Fruit fly (Drosophila melanogaster) whole organism, embryonic: Measurements from ENCODE around the gene CG9393.
A peak's percentile ranks its signal among the peaks of the same experiment; 100 is the strongest.

Experiments used
- Bteb2 ChIP-seq: fragments of 200-800 bp; sonication (Bioruptor generic); optimal IDR thresholded peaks from 2 replicates; lab custom pipeline; 2016; ENCODE audit warnings: missing biosample characterization, missing genetic modification characterization
- CG10565 ChIP-seq: fragments of 200-800 bp; sonication (Bioruptor generic); optimal IDR thresholded peaks from 3 replicates; lab custom pipeline; 2016; ENCODE audit warnings: missing biosample characterization, mild to moderate bottlenecking, missing genetic modification characterization
- CG12104 ChIP-seq: fragments of 200-800 bp; sonication (Bioruptor generic); optimal IDR thresholded peaks from 3 replicates; lab custom pipeline; 2016; ENCODE audit warnings: missing biosample characterization, missing genetic modification characterization
- CG12236 ChIP-seq: fragments of 200-800 bp; sonication (Bioruptor generic); optimal IDR thresholded peaks from 2 replicates; lab custom pipeline; 2016; ENCODE audit warnings: missing biosample characterization, missing genetic modification characterization
- CG14710 ChIP-seq: fragments of 200-800 bp; sonication (Bioruptor generic); optimal IDR thresholded peaks from 3 replicates; lab custom pipeline; 2019; ENCODE audit warnings: missing biosample characterization, mild to moderate bottlenecking, missing genetic modification characterization, moderate library complexity
- CG15073 ChIP-seq: fragments of 200-800 bp; sonication (Bioruptor generic); optimal IDR thresholded peaks from 2 replicates; lab custom pipeline; 2016; ENCODE audit warnings: missing biosample characterization, missing genetic modification characterization
- CG15696 ChIP-seq: fragments of 200-800 bp; sonication (Bioruptor generic); optimal IDR thresholded peaks from 2 replicates; lab custom pipeline; 2019; ENCODE audit warnings: missing biosample characterization, mild to moderate bottlenecking, missing genetic modification characterization, moderate library complexity
- CG32767 ChIP-seq: fragments of 200-800 bp; sonication (Bioruptor generic); IDR thresholded peaks from 2 replicates; pipeline ENCODE4 v1.3.6; 2022; ENCODE audit warnings: missing biosample characterization, missing genetic modification characterization
- CG33213 ChIP-seq: fragments of 200-800 bp; sonication (Bioruptor generic); optimal IDR thresholded peaks from 3 replicates; lab custom pipeline; 2016; ENCODE audit warnings: missing biosample characterization, missing genetic modification characterization
- CG34422 ChIP-seq: fragments of 200-800 bp; sonication (Bioruptor generic); IDR thresholded peaks from 3 replicates; pipeline ENCODE4 v1.3.6; 2022; ENCODE audit warnings: missing biosample characterization, missing genetic modification characterization
- CG3838 ChIP-seq: fragments of 200-800 bp; sonication (Bioruptor generic); optimal IDR thresholded peaks from 3 replicates; lab custom pipeline; 2016; ENCODE audit warnings: missing biosample characterization, missing genetic modification characterization
- CG4328 ChIP-seq: fragments of 200-800 bp; sonication (Bioruptor generic); optimal IDR thresholded peaks from 3 replicates; lab custom pipeline; 2017; ENCODE audit warnings: missing biosample characterization, missing genetic modification reagents, missing genetic modification characterization
- CG4360 ChIP-seq: fragments of 200-800 bp; sonication (Bioruptor generic); IDR thresholded peaks from 2 replicates; pipeline ENCODE4 v1.3.6; 2022; ENCODE audit warnings: missing biosample characterization, missing genetic modification characterization
- CG43689 ChIP-seq: fragments of 200-800 bp; sonication (Bioruptor generic); IDR thresholded peaks from 2 replicates; pipeline ENCODE4 v1.3.6; 2022; ENCODE audit warnings: missing biosample characterization, missing genetic modification characterization
- CG4617 ChIP-seq: fragments of 200-800 bp; sonication (Bioruptor generic); optimal IDR thresholded peaks from 3 replicates; lab custom pipeline; 2016; ENCODE audit warnings: missing biosample characterization, missing genetic modification characterization, borderline replicate concordance
- CG7372 ChIP-seq: fragments of 200-800 bp; sonication (Bioruptor generic); IDR thresholded peaks from 2 replicates; pipeline ENCODE4 v1.3.6; 2022; ENCODE audit warnings: missing biosample characterization, missing genetic modification characterization
- CG9817 ChIP-seq: fragments of 200-800 bp; sonication (Bioruptor generic); optimal IDR thresholded peaks from 2 replicates; lab custom pipeline; 2018; ENCODE audit warnings: missing biosample characterization, mild to moderate bottlenecking, missing genetic modification characterization, moderate library complexity
- CG9876 ChIP-seq: fragments of 200-800 bp; sonication (Bioruptor generic); optimal IDR thresholded peaks from 2 replicates; lab custom pipeline; 2016; ENCODE audit warnings: missing biosample characterization, missing genetic modification characterization
- Elba2 ChIP-seq: fragments of 200-800 bp; sonication (Bioruptor generic); optimal IDR thresholded peaks from 3 replicates; lab custom pipeline; 2016; ENCODE audit warnings: missing biosample characterization, missing genetic modification characterization
- Ets65A ChIP-seq: fragments of 200-800 bp; sonication (Bioruptor generic); peaks from one replicate; lab custom pipeline; 2016; ENCODE audit warnings: missing biosample characterization, missing genetic modification characterization
- Hr51 ChIP-seq, 2 experiments: fragments of 200-800 bp; sonication (Bioruptor generic); optimal IDR thresholded peaks; 2 replicates in 1 of 2; 3 replicates in 1 of 2; lab custom pipeline; 2016 to 2018; ENCODE audit warnings: missing biosample characterization in 2 of 2, missing genetic modification characterization in 2 of 2, mild to moderate bottlenecking in 1 of 2, moderate library complexity in 1 of 2
- Hr78 ChIP-seq, 2 experiments: fragments of 200-800 bp in 1 of 2; fragments of >200 bp in 1 of 2; sonication (Bioruptor generic) in 1 of 2; optimal IDR thresholded peaks; 2 replicates each; lab custom pipeline; 2017 to 2019; ENCODE audit warnings: missing biosample characterization in 2 of 2, missing genetic modification characterization in 2 of 2, mild to moderate bottlenecking in 1 of 2, moderate library complexity in 1 of 2
- MBD-R2 ChIP-seq: fragments of 200-800 bp; sonication (Bioruptor generic); IDR thresholded peaks from 2 replicates; pipeline ENCODE4 v1.3.6; 2022; ENCODE audit warnings: missing biosample characterization, missing genetic modification characterization
- Ptx1 ChIP-seq: fragments of 200-800 bp; sonication (Bioruptor generic); IDR thresholded peaks from 2 replicates; pipeline ENCODE4 v1.3.6; 2022; ENCODE audit warnings: missing biosample characterization, missing genetic modification characterization
- Side ChIP-seq: fragments of 200-800 bp; sonication (Bioruptor generic); optimal IDR thresholded peaks from 2 replicates; lab custom pipeline; 2016; ENCODE audit warnings: missing biosample characterization, missing genetic modification characterization
- Sox102F ChIP-seq: fragments of 200-800 bp; sonication (Bioruptor generic); optimal IDR thresholded peaks from 2 replicates; lab custom pipeline; 2018; ENCODE audit warnings: missing biosample characterization, mild to moderate bottlenecking, missing genetic modification characterization, moderate library complexity
- Trl ChIP-seq, 3 experiments: fragments of >200 bp in 2 of 3; fragments of 200-800 bp in 1 of 3; sonication (Bioruptor generic) in 1 of 3; optimal IDR thresholded peaks; 2 replicates in 1 of 3; 3 replicates in 2 of 3; lab custom pipeline; 2016 to 2017; ENCODE audit warnings: missing biosample characterization in 1 of 3, missing genetic modification characterization in 1 of 3
- Usf ChIP-seq: fragments of 200-800 bp; sonication (Bioruptor generic); optimal IDR thresholded peaks from 2 replicates; lab custom pipeline; 2017; ENCODE audit warnings: missing genotype, missing biosample characterization, missing genetic modification characterization
- croc ChIP-seq: fragments of 200-800 bp; sonication (Bioruptor generic); conservative IDR thresholded peaks from 3 replicates; pipeline ENCODE4 v1.3.6; 2022; ENCODE audit warnings: missing biosample characterization, missing genetic modification characterization
- esg ChIP-seq: fragments of 200-800 bp; sonication (Bioruptor generic); conservative IDR thresholded peaks from 2 replicates; pipeline ENCODE4 v1.3.6; 2022; ENCODE audit warnings: missing biosample characterization, missing genetic modification characterization
- fd96Cb ChIP-seq: fragments of 200-800 bp; sonication (Bioruptor generic); optimal IDR thresholded peaks from 2 replicates; lab custom pipeline; 2018; ENCODE audit warnings: missing biosample characterization, mild to moderate bottlenecking, missing genetic modification characterization, moderate library complexity
- gcm ChIP-seq: fragments of 200-800 bp; sonication (Bioruptor generic); optimal IDR thresholded peaks from 2 replicates; lab custom pipeline; 2019; ENCODE audit warnings: missing biosample characterization, mild to moderate bottlenecking, missing genetic modification characterization, moderate library complexity
- ham ChIP-seq: fragments of 200-800 bp; sonication (Bioruptor generic); IDR thresholded peaks from 2 replicates; pipeline ENCODE4 v1.3.6; 2022; ENCODE audit warnings: missing biosample characterization, missing genetic modification characterization
- hbn ChIP-seq: fragments of 200-800 bp; sonication (Bioruptor generic); IDR thresholded peaks from 2 replicates; pipeline ENCODE4 v1.3.6; 2022; ENCODE audit warnings: missing biosample characterization, missing genetic modification characterization; ENCODE audit not compliant: partially characterized antibody
- kni ChIP-seq: fragments of 200-800 bp; sonication (Bioruptor generic); optimal IDR thresholded peaks from 3 replicates; lab custom pipeline; 2017; ENCODE audit warnings: mild to moderate bottlenecking, missing biosample characterization, missing genetic modification reagents, missing genetic modification characterization
- lbe ChIP-seq: fragments of 200-800 bp; sonication (Bioruptor generic); optimal IDR thresholded peaks from 2 replicates; lab custom pipeline; 2016; ENCODE audit warnings: missing biosample characterization, mild to moderate bottlenecking, missing genetic modification characterization
- lmd ChIP-seq: fragments of 200-800 bp; sonication (Bioruptor generic); IDR thresholded peaks from 2 replicates; pipeline ENCODE4 v1.3.6; 2022; ENCODE audit warnings: missing biosample characterization, missing genetic modification characterization
- maf-S ChIP-seq: fragments of 200-800 bp; sonication (Bioruptor generic); optimal IDR thresholded peaks from 2 replicates; lab custom pipeline; 2016; ENCODE audit warnings: missing biosample characterization, missing genetic modification characterization
- pita ChIP-seq: fragments of 200-800 bp; sonication (Bioruptor generic); optimal IDR thresholded peaks from 2 replicates; lab custom pipeline; 2017; ENCODE audit warnings: missing biosample characterization, mild to moderate bottlenecking, missing genetic modification characterization
- prd ChIP-seq, 3 experiments: fragments of >200 bp in 2 of 3; fragments of 200-800 bp in 1 of 3; sonication (Bioruptor generic) in 1 of 3; optimal IDR thresholded peaks in 2 of 3; IDR thresholded peaks in 1 of 3; 2 replicates in 2 of 3; 3 replicates in 1 of 3; pipeline versions ENCODE4 v1.3.6 to Lab custom; 2017 to 2022; ENCODE audit warnings: missing biosample characterization in 1 of 3, missing genetic modification characterization in 1 of 3
- repo ChIP-seq: fragments of 200-800 bp; sonication (Bioruptor generic); optimal IDR thresholded peaks from 2 replicates; lab custom pipeline; 2016; ENCODE audit warnings: missing biosample characterization, missing genetic modification characterization
- row ChIP-seq: fragments of 200-800 bp; sonication (Bioruptor generic); IDR thresholded peaks from 3 replicates; pipeline ENCODE4 v1.3.6; 2022; ENCODE audit warnings: missing biosample characterization, missing genetic modification characterization
- salm ChIP-seq: fragments of 200-800 bp; sonication (Bioruptor generic); optimal IDR thresholded peaks from 2 replicates; lab custom pipeline; 2018; ENCODE audit warnings: missing biosample characterization, mild to moderate bottlenecking, missing genetic modification characterization
- shn ChIP-seq: fragments of 200-800 bp; sonication (Bioruptor generic); optimal IDR thresholded peaks from 3 replicates; lab custom pipeline; 2016; ENCODE audit warnings: missing biosample characterization, missing genetic modification characterization
- sob ChIP-seq: fragments of 200-800 bp; sonication (Bioruptor generic); IDR thresholded peaks from 2 replicates; pipeline ENCODE4 v1.3.6; 2022; ENCODE audit warnings: missing biosample characterization, missing genetic modification characterization
- twi ChIP-seq: fragments of 200-800 bp; optimal IDR thresholded peaks from 2 replicates; lab custom pipeline; 2019; ENCODE audit warnings: missing biosample characterization, mild to moderate bottlenecking, missing genetic modification characterization, moderate library complexity
- unpg ChIP-seq: fragments of 200-800 bp; sonication (Bioruptor generic); optimal IDR thresholded peaks from 3 replicates; lab custom pipeline; 2018; ENCODE audit warnings: missing biosample characterization, mild to moderate bottlenecking, missing genetic modification characterization, moderate library complexity
- vfl ChIP-seq: fragments of 200-800 bp; sonication (Bioruptor generic); optimal IDR thresholded peaks from 2 replicates; lab custom pipeline; 2016; ENCODE audit warnings: missing biosample characterization, missing genetic modification characterization
- vvl ChIP-seq: fragments of 200-800 bp; sonication (Bioruptor generic); IDR thresholded peaks from 2 replicates; pipeline ENCODE4 v1.3.6; 2022; ENCODE audit warnings: missing biosample characterization, missing genetic modification characterization

Gene CG9393

dm6 chr3R:9559413-9560014, 4.0 kb downstream of the CG9393 start, which contains the start of the genes AP-1mu and MBD-like (continued):
- TF ChIP-seq Hr51 (GFP tag; optimal IDR thresholded peaks at IDR 0.05; lab: Kevin White, UChicago): peak in 1 of 2 experiments; percentile 65
- peak; percentile 39 for TF ChIP-seq Side
- peak; percentile 60 for TF ChIP-seq CG9817
- peak; percentile 26 for TF ChIP-seq fd96Cb
- TF ChIP-seq Sox102F (GFP tag; lab: Kevin White, UChicago): no peak
- TF ChIP-seq CG15696 (tag; lab: Kevin White, UChicago): peak; percentile 57
- TF ChIP-seq Ptx1 (GFP tag; lab: Robert Waterston, UW): peak; percentile 83
- TF ChIP-seq sob (GFP tag; lab: Robert Waterston, UW): peak; percentile 60
- peak; percentile 22 for TF ChIP-seq vfl (GFP tag; lab: Kevin White, UChicago)
- no peak for TF ChIP-seq CG15073 (GFP tag; lab: Kevin White, UChicago)
- peak; percentile 81 for TF ChIP-seq CG14710 (tag; lab: Kevin White, UChicago)
- TF ChIP-seq Elba2 (GFP tag; lab: Kevin White, UChicago): peak; percentile 99
- TF ChIP-seq MBD-R2: peak; percentile 81
- peak; percentile 10 for TF ChIP-seq kni (GFP tag; lab: Kevin White, UChicago)
- TF ChIP-seq Ets65A (GFP tag; lab: Kevin White, UChicago): peak; percentile 95
- peak; percentile 21 for TF ChIP-seq CG4328 (GFP tag; lab: Kevin White, UChicago)
- peak; percentile 49 for TF ChIP-seq hbn
- peak; percentile 66 for TF ChIP-seq unpg
- TF ChIP-seq ham: no peak
- TF ChIP-seq CG34422 (GFP tag; lab: Robert Waterston, UW): peak; percentile 59; the same call in 1 of the 3 replicates
- no peak for TF ChIP-seq prd (optimal IDR thresholded peaks at IDR 0.05; lab: Kevin White, UChicago)
- TF ChIP-seq prd (GFP tag; IDR thresholded peaks at IDR 0.05; lab: Robert Waterston, UW): peak; percentile 77
- no peak for TF ChIP-seq CG43689 (GFP tag; lab: Robert Waterston, UW)
- peak; percentile 60 for TF ChIP-seq lbe (GFP tag; lab: Kevin White, UChicago)
- TF ChIP-seq gcm (GFP tag; lab: Kevin White, UChicago): peak; percentile 38
- TF ChIP-seq CG32767 (GFP tag; lab: Robert Waterston, UW): 0 out of 2 replicates have a peak, but pooled peaks have one; percentile 45
- TF ChIP-seq vvl: peak; percentile 75
- TF ChIP-seq shn: peak; percentile 47
- no peak for TF ChIP-seq repo (GFP tag; lab: Kevin White, UChicago)
- TF ChIP-seq CG10565 (GFP tag; lab: Kevin White, UChicago): no peak
- peak; percentile 52 for TF ChIP-seq Bteb2 (GFP tag; lab: Kevin White, UChicago)
- peak; percentile 85 for TF ChIP-seq row (GFP tag; lab: Robert Waterston, UW)
- TF ChIP-seq CG4617 (GFP tag; lab: Kevin White, UChicago): peak; percentile 96
- no peak for TF ChIP-seq Hr78 (GFP tag; optimal IDR thresholded peaks at IDR 0.05; lab: Kevin White, UChicago)
- TF ChIP-seq twi (tag; lab: Kevin White, UChicago): peak; percentile 46
- peak; percentile 25; the same call in 1 of the 3 replicates for TF ChIP-seq croc (GFP tag; lab: Robert Waterston, UW)
- TF ChIP-seq lmd: peak; percentile 60; the same call in 1 of the 2 replicates
- TF ChIP-seq CG9876 (GFP tag; lab: Kevin White, UChicago): no peak
- TF ChIP-seq Usf (GFP tag; lab: Kevin White, UChicago): no peak
- TF ChIP-seq CG12104 (GFP tag; lab: Kevin White, UChicago): peak; percentile 71
- TF ChIP-seq CG7372 (GFP tag; lab: Robert Waterston, UW): peak; percentile 60
- peak; percentile 30 for TF ChIP-seq CG12236 (GFP tag; lab: Kevin White, UChicago)
- TF ChIP-seq pita: no peak
- TF ChIP-seq CG3838 (GFP tag; lab: Kevin White, UChicago): no peak
- peak; percentile 63 for TF ChIP-seq maf-S (GFP tag; lab: Kevin White, UChicago)
- TF ChIP-seq Trl (optimal IDR thresholded peaks at IDR 0.05; lab: Kevin White, UChicago): no peak
- peak; percentile 79 for TF ChIP-seq Trl (GFP tag; optimal IDR thresholded peaks at IDR 0.05; lab: Kevin White, UChicago)
- peak; percentile 55 for TF ChIP-seq esg (GFP tag; lab: Robert Waterston, UW)
- peak; percentile 99 for TF ChIP-seq CG4360 (GFP tag; lab: Robert Waterston, UW)
- TF ChIP-seq CG33213: peak; percentile 53
- TF ChIP-seq salm: no peak
